Worm (Caenorhabditis elegans): ENCODE data around the gene F08G2.7.

DNA sequence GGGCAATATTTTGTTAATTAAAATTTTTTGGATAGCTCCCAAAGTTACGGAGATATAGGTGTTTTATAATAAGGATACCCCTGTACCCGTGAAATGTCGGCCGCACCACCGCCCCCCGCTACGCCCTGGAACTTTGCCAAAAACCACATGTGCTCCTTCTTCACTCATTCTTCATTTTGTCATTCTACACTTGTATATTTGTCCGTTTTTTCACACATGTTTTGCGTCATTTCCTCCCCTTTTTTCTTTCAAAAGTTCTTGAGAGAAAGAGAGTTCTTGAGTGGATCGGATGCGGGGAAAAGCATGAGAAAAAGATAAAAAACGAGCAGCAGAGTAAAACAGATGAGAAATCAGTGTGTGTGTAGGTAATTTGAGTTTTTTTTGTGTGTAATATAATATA, 52.1 kb downstream of the F08G2.7 start:
- no peak for TF ChIP-seq him-1 (tag; optimal IDR thresholded peaks at IDR 0.05)
- no peak for TF ChIP-seq W03F9.2 (tag; optimal IDR thresholded peaks at IDR 0.05)
- TF ChIP-seq dao-5 (tag; optimal IDR thresholded peaks at IDR 0.05) = no peak

Measured in whole organism, L4/young adult.